Fruit fly (Drosophila melanogaster) whole organism, embryonic: ENCODE measurements around the gene E2f2.

Experiments used
- CG7786 ChIP-seq: fragments of 200-800 bp; sonication (Bioruptor generic); optimal IDR thresholded peaks from 2 replicates; lab custom pipeline; 2016; ENCODE audit warnings: missing biosample characterization, missing genetic modification characterization
- CG7839 ChIP-seq: fragments of 200-800 bp; sonication (Bioruptor generic); optimal IDR thresholded peaks from 3 replicates; lab custom pipeline; 2018; ENCODE audit warnings: missing biosample characterization, mild to moderate bottlenecking, missing genetic modification characterization, moderate library complexity
- Poxn ChIP-seq: fragments of 200-800 bp; sonication (Bioruptor generic); IDR thresholded peaks from 2 replicates; pipeline ENCODE4 v1.3.6; 2022; ENCODE audit warnings: missing biosample characterization, missing genetic modification characterization
- Sox102F ChIP-seq: fragments of 200-800 bp; sonication (Bioruptor generic); optimal IDR thresholded peaks from 2 replicates; lab custom pipeline; 2018; ENCODE audit warnings: missing biosample characterization, mild to moderate bottlenecking, missing genetic modification characterization, moderate library complexity
- dmrt99B ChIP-seq: fragments of 200-800 bp; sonication (Bioruptor generic); optimal IDR thresholded peaks from 2 replicates; lab custom pipeline; 2018; ENCODE audit warnings: missing biosample characterization, mild to moderate bottlenecking, missing genetic modification characterization, moderate library complexity

- TF ChIP-seq Poxn (GFP tag; lab: Robert Waterston, UW) (no peak), Sox102F (GFP tag; lab: Kevin White, UChicago) (no peak), CG7786 (GFP tag; lab: Kevin White, UChicago) (no peak), CG7839 (tag; lab: Kevin White, UChicago) (no peak), dmrt99B (tag; lab: Kevin White, UChicago) (no peak)
Observed at dm6 chr2L:21105127-21105526, 51.4 kb downstream of the E2f2 start.
